Worm (Caenorhabditis elegans): ENCODE results near the gene E04F6.10.

DNA sequence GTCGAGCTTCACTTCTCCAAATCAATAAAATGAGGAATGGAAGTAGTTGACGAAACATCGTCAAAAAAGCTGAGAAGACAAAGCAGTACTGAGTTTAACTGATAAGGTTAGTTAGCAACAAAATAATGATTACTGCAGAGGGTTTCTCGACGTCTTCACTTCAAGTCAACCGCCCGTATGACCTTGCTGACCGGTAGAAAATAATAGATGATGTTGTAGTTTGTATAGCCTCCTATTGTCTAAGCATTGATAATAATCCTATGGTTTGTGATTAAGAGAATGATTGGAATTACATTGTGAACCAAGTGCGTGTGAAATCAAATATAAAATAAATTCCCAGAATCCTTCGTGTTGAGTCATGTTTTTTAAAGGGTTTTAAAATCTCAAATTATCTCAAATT is 17.6 kb downstream of the E04F6.10 start, which contains the start of gene E04F6.6:
- TF ChIP-seq nhr-25 (tag; optimal IDR thresholded peaks at IDR 0.05) (peak; percentile 16), nhr-237 (tag; optimal IDR thresholded peaks at IDR 0.05) (no peak), zag-1 (tag; optimal IDR thresholded peaks at IDR 0.05) (no peak), snpc-4 (tag; optimal IDR thresholded peaks at IDR 0.05) (no peak), ztf-11 (tag; optimal IDR thresholded peaks at IDR 0.05) (no peak), unc-62 (GFP tag; optimal IDR thresholded peaks at IDR 0.05) (no peak), ama-1 (optimal IDR thresholded peaks at IDR 0.05) (no peak), skn-1 (tag; optimal IDR thresholded peaks at IDR 0.05) (no peak)
